Worm (Caenorhabditis elegans) whole organism, dauer: Measurements from ENCODE around the gene ile-2.

Experiments used
- unc-62 ChIP-seq: sonication (generic microtip); optimal IDR thresholded peaks from 2 replicates; lab custom pipeline; 2017; ENCODE audit warnings: missing biosample characterization, missing genetic modification reagents, missing genetic modification characterization

The ile-2 gene

DNA sequence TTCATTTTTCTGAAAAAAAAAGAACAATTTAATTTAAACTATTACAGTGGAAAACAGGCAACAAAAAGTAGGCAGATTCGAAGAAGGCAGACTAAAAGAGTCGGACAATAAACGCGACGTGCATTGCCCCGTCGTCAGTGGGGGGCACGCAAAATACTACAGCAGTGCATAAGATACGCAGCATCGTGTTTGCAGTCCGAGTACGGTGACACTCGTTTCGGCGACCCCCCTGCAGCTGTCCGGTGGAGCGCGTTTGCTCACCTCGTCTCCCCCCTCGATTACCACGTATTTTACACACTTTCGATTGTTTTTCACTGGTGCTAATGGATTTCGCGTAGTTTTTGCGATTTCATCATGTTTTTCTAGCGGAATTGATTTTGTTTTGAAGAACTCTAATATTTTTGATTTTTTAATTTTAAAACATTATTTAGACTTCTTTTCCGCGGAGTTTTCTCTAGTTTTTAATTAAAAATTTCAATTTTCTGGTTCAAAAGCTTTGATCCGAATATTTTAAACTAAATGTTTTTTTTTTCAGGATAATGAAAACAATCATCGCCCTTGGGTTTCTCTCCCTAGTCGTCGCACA lies at the start of gene ile-2, which contains the start of gene trap-2:
TSS of gene ile-2 (plus strand) at position 536 of the 586 bp plus-strand sequence.
TSS of gene trap-2 (minus strand) at position 9 of the 586 bp plus-strand sequence.
- no peak for TF ChIP-seq unc-62 (GFP tag; lab: Kevin White, UChicago)

DNA sequence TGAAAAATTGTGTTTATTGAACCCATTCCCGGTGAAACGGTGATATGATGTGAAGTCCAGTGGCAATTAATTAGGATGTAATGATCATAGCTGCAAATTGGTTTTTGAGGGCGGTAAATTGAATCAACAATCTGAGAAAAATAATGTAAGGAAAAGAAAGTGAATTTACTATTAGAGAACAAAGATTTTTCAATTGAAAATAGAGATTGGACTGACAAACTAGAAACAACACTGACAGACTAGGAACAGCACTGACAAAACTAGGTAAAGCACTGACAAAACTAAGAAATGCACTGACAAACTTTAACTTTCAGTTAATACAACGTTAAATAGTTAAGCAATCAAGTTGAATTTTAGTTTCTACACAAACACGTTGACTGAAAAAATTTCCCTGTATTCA lies 42.5 kb upstream of the ile-2 start, which contains the start of gene sli-1:
TSS of gene sli-1 (minus strand) at position 101 of the 400 bp plus-strand sequence.
- no peak for TF ChIP-seq unc-62 (GFP tag; lab: Kevin White, UChicago)

DNA sequence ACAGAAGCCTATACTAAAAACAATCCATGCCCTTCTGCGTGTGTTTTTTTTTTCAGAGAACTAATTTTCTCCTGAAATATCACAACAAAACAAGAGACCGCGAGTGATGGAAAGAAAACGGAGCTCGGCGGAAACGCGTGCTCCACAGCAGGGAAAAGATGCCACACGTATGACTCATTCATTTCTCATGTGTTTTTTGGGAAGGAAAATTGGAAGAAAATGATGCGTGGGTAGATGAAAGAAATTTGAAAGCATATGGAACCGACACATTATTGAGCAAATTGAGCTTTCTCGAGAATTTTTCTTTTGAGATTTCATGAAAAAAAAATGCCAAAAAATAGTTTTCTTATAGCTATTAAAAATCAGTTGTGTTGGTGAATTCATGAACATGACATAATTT lies 42.1 kb upstream of the ile-2 start:
- TF ChIP-seq unc-62 (GFP tag; lab: Kevin White, UChicago), result no peak

DNA sequence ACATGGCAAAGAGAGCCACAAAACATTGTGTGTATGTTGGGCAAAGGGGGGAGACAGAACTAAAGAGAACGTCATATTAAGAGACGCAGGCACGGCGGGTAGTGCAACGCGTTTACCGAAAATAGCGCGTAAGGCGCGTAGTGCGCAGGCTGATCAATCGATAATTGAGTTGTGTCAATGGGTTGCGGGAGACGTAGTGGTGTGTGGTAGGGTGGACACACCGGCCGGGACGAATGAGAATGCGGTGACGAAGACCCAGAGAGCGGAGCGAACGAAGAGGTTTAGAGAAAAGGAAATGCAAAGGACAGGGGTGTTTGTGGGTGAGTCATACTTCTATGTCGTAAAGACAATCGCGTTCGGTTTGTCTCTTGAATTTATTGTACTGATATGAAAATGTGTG lies 40.7 kb upstream of the ile-2 start:
- TF ChIP-seq unc-62 (GFP tag; lab: Kevin White, UChicago), result no peak

DNA sequence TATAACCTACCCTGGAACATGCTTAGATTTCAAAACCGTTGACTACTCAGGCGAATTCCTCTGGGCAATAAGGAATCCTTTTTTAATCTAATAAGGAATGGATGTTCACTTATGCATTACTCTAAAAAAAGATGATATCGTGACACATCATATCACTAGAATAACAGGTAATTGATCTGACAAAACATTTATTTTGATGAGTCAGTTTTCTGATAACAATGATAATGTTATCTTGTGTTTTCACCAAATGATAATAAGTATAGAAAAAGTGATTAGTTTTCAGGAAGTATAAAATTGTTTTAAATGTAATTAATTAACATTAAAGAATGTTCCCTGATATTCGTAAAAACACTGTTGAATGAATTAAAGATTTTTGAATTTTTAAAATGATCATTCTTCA lies 39.3 kb upstream of the ile-2 start:
- no peak for TF ChIP-seq unc-62 (GFP tag; lab: Kevin White, UChicago)

DNA sequence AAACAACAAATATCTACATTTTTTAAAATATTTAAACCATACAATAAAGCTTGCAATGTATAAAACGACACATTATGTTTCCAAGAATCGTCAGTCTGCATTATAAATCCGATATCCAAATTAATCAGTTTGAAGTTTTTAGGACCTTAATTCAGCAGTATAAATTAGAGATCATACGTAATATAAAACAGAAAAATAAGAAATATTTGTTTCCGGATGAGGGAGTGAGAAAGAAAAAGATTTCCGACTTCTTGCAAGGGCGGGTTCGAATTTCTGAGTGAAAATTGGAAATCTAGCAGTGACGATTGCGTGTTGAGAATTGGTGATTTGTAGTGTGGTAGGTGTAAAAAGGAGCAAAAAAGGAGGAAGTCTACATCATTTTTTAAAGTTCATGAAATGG lies 32.8 kb upstream of the ile-2 start, which contains the start of gene npr-19:
TSS of gene npr-19 (minus strand) at position 101 of the 400 bp plus-strand sequence.
- TF ChIP-seq unc-62 (GFP tag; lab: Kevin White, UChicago), result no peak

DNA sequence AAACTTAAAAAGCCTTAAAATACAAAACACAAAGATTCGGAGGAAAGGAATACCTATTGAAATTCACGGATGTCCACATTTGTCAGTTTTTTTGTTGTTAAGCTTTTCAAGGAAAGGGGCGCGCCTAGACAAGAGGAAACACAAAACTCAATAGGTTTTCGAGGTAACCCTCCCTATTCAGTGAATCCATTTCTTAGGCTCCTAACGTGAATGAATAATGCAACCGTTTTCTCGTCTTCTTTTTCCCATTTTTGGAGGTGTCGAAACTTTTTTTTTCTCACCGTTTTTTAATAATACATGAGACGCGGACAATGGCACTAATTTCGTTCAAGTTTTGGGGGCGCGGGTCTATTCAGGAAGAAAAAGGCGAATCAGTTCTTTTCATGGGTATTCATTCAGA lies 31.4 kb upstream of the ile-2 start:
- TF ChIP-seq unc-62 (GFP tag; lab: Kevin White, UChicago), result no peak

DNA sequence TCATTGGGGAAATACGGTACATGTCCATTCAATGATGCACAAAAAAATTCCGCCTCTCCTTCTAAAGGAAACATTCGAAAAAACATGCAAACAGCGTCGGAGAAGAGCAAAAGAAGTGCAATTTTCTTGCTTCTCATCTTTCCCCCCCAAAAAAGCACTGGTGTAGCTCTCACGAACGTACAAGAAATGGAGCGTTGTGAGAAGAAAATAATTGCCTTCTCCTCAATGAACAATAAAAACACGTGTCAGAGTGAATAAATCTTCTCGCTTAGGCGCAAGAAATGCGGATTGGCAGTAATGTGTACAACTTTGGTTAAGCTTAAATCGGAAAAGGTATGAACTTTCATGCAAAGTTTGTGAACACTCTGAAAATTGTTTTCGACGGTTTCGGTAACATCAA lies 20.1 kb upstream of the ile-2 start:
- TF ChIP-seq unc-62 (GFP tag; lab: Kevin White, UChicago), result no peak

DNA sequence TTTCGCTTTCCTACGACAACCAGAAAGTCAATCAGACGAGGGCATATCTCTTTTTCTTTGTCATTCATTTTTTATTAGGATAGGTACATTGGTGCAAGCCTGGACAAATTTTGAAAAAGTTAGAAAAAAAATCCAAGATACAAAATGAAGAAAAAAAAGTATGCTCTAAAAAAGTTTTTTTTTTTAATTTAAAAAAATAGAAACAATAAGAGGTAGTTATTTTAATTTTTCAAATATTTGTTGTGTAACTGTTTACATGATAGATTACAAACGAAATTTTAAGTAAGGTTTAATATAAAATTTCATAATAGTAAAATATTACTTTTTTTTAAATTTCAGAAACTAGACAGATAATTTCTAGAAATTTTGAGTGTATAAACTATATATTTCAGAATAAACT lies 8.8 kb upstream of the ile-2 start, which contains the start of gene aex-3:
TSS of gene aex-3 (minus strand) at position 101 of the 400 bp plus-strand sequence.
- no peak for TF ChIP-seq unc-62 (GFP tag; lab: Kevin White, UChicago)

DNA sequence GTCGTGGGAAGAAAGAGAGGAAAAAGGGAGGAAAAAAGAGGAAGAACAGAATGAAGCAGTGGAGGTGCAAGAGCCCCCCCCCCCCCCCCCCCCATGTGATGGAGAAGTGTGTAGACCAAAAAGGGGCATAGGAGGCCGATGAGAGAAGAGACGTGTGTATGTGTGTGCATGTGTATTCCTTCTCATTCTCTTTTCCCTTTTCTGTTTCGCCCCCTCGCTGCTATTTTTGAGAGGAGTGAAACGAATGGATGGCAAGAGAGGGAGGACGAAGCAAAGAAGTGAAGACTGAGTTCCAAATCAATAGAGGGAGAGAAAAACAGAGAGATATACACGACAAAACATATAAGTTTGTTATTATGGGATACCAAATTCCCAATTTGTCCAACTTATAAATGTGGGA lies 7.8 kb upstream of the ile-2 start:
- TF ChIP-seq unc-62 (GFP tag; lab: Kevin White, UChicago), result no peak

DNA sequence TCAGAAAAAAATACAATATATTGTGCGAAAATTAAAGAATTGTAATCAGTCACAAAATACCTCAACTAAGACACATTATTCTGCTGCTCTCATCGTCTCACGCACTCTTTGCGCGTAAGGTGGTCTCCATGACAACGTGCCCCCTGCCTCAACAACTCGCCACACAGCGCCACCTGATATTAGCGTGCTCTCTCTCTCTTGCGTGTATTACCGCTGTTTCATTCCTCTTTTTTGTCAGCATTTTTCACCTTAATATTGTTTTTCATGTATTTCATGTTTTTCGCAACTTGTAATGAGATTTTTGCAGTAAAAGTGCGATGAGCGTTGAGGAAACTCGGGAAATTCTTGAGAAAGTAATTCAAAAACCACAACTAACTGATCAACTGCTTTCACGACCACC lies 4.9 kb upstream of the ile-2 start, which contains the start of gene dyf-11:
TSS of gene dyf-11 (plus strand) at position 301 of the 400 bp plus-strand sequence.
- TF ChIP-seq unc-62 (GFP tag; lab: Kevin White, UChicago), result no peak

DNA sequence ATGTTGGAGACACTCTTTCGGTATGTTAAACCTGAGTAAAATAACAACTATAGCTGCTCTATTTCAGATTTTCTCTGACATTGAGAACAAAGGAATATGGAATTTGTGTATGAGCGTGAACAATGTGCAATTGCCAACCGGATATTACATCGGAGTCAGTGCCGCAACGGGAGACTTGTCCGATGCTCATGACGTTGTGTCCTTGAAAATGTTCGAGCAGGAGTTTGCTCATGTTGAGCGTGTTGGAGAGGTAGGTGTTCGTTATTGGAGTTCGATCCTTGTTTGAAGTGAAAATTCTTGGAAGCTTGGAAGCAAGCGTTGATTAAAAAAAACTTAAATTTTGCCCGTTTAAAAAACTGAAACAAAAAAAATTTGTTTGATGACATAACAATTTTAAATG lies 1.2 kb downstream of the ile-2 start:
- TF ChIP-seq unc-62 (GFP tag; lab: Kevin White, UChicago), result no peak

DNA sequence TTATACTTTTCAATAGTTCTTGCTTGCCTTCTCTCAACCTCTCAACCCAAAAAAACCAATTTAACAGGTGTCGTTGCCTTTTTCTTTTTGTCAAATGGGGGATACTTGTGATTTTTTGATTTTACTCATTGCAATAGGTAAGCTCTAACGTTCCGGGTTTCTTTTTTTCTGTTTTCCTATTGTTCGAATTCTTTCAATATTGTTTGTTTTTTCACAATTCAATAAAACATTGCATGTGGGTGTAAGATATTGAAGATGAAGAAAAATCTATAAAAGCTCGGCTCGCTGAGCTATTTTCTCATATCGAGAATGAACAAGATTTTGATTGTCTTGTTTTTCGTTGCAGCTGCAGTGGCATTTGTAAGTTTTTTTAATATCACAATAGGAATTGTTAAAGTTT lies 2.1 kb downstream of the ile-2 start, which contains the start of gene T04G9.7:
TSS of gene T04G9.7 (plus strand) at position 301 of the 400 bp plus-strand sequence.
- TF ChIP-seq unc-62 (GFP tag; lab: Kevin White, UChicago), result no peak

DNA sequence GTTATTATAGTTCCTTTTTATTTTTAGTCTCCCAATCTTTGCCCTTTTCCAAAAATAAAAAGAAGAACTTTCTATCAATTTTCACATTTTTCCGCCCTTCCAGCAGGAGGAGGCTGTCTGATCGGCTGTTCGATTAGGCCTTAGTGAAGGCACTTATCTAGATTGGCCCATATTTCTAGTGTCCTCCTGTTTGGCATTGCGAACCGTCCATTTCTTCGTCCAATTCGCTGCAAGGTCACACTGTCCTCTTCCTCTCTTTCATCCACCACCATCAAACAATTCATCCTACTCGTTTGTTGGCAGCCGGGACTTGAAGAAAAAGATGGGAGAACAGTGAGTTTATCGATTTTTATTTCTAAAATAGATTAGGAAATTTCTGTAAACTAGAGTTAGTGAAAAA lies 3.8 kb downstream of the ile-2 start, which contains the start of gene T04G9.4:
TSS of gene T04G9.4 (plus strand) at position 293 of the 400 bp plus-strand sequence.
- TF ChIP-seq unc-62 (GFP tag; lab: Kevin White, UChicago), result no peak

DNA sequence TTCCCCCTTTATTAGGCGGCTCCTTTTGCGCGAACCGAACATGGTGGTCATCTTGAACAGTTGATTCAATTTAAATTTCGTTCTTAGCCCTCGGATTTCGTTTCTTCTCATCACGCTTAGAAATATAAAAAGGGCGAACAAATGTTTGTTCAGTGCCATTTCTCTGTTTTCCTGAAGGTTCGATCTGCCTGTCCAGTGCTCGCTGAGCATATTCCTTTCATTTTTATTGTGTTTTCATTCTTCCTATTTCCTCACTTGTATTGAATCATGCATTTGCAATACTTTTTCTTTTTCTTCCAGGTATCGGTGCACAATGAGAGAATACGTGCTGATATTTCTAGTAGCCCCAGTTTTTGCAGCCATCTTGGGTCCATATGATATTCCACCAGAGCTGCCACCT lies 9.0 kb downstream of the ile-2 start, which contains the start of gene nas-15:
TSS of gene nas-15 (plus strand) at position 301 of the 400 bp plus-strand sequence.
- TF ChIP-seq unc-62 (GFP tag; lab: Kevin White, UChicago), result no peak

DNA sequence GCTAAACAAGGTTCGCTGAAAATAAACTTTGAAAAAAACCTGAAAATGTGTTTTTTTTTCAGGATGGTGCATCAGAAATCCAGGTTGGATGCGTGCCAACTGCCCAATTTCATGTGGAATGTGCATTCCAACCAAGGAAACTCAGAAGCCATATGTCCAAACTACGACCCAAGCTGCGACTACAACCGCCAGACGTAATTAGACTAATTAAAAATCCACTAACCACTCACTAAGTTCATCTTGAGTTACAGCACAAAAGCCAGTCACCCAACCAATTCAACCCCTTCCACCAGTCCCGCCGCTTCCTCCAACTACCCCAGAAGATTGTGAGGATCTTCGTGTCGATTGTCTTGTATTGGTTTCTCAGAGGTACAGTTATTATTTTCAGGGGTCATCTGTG lies 10.9 kb downstream of the ile-2 start:
- no peak for TF ChIP-seq unc-62 (GFP tag; lab: Kevin White, UChicago)

DNA sequence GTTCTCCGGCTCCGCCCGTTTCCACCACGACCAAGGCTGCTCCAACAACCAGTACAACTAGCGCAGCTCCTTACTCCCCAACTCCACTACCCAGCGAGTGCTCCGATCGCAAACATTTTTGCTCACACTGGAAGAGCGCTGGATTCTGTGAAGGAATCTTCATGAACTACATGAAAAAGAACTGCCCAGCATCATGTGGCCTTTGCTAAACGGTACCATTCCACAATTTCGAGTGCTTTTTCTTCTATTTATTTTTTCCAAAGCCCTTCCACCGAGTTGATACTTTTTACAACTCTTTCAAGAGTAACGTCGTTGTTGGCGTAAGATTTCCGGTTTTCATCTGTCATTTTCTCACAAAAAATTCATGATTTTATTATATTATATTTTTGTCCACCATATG lies 11.6 kb downstream of the ile-2 start:
- TF ChIP-seq unc-62 (GFP tag; lab: Kevin White, UChicago), result no peak
